Worm (Caenorhabditis elegans) whole organism, mixed stage, embryonic: ENCODE measurements around the gene F10G7.12.

Experiments
- bed-3 ChIP-seq: fragments of 200-800 bp; sonication (Bioruptor generic); optimal IDR thresholded peaks from 3 replicates; lab custom pipeline; 2018; ENCODE audit warnings: mild to moderate bottlenecking, missing genetic modification characterization, moderate library complexity, missing compliant biosample characterization
- blmp-1 ChIP-seq: fragments of 150-350 bp; optimal IDR thresholded peaks from 2 replicates; lab custom pipeline; 2014; ENCODE audit warnings: missing biosample characterization, missing genetic modification characterization

ce11 chrII:4686941-4687340 lies 2.6 kb upstream of the F10G7.12 start, which contains the start of gene sre-39:
- no peak for TF ChIP-seq bed-3 (GFP tag; lab: Kevin White, UChicago)
- TF ChIP-seq blmp-1 (tag; lab: Kevin White, UChicago) = no peak
